Fruit fly (Drosophila melanogaster): ENCODE data around the gene CG13073.

Gene CG13073

dm6 chr3L:16197450-16197918, 19.6 kb downstream of the CG13073 start, which contains the start of gene CG33687:
Gene CG33687 (plus strand): TSS chr3L:16197868.
- no peak for TF ChIP-seq CG7045 (GFP tag; optimal IDR thresholded peaks at IDR 0.05)
- TF ChIP-seq CG5204 (GFP tag; optimal IDR thresholded peaks at IDR 0.05): no peak
- TF ChIP-seq cic (GFP tag; optimal IDR thresholded peaks at IDR 0.05): no peak
- no peak for TF ChIP-seq pad (GFP tag; optimal IDR thresholded peaks at IDR 0.05)
- no peak for TF ChIP-seq CG7101 (tag; optimal IDR thresholded peaks at IDR 0.05)
- no peak for TF ChIP-seq bab1 (GFP tag; optimal IDR thresholded peaks at IDR 0.05)
- no peak for TF ChIP-seq Mnt (GFP tag; optimal IDR thresholded peaks at IDR 0.05)
- TF ChIP-seq Crg-1 (GFP tag; optimal IDR thresholded peaks at IDR 0.05): no peak
- TF ChIP-seq CG14711 (tag; optimal IDR thresholded peaks at IDR 0.05): no peak

DNA sequence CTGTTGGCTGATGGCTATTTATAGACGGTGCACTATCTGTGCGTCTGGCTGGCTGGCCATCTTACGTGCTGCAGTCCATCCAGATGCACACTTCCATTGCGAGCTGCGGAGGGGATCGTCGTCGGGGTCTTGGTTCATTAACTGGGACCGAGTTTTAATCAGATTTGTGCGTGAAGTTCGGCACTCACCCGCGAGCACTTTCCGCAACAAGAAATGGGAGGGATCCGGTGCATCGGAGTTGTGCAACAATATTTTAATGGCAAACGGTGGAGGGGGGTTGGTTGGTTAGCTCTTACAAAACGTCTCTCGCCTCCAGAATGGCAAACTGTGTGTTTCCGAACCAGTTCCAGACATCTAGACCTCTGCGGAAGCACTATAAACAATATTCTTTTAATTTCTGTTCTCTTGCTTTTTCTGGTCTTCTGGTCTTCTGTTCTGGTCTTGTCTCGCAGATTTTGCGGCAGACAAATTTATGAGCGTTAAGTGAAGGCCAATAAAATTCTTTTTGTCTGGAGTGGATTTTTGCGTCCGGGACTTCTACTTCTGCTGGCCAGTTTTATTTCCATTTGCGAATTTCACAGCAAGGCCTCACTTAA, 20.4 kb downstream of the CG13073 start:
- no peak for TF ChIP-seq ovo (GFP tag; optimal IDR thresholded peaks at IDR 0.05)

DNA sequence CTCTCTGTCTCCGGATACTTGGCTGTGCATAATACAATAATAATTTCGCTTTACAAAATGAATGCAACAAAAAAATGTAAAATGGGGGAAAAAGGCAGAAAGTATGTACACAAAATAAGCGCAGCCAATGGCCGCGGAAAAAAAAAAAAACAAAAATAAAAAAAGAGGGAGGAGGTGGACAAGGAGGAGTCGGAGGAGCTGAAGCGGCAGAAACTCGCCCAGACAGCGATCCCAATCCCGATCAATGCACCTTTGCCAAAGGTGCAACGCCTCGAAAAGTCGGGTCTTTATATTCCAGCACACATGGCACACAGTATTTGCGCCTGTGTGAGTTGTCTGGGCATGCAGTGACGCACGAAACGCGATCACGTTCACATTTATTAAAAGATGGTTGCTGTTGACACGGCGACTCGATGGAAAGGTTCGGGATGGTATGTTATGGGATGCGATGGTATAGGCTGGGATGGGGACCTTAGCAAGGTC, 21.6 kb downstream of the CG13073 start:
- TF ChIP-seq toe (GFP tag; optimal IDR thresholded peaks at IDR 0.05) (no peak), Hr96 (GFP tag; optimal IDR thresholded peaks at IDR 0.05) (no peak), CG11617 (GFP tag; optimal IDR thresholded peaks at IDR 0.05) (no peak), CG5204 (GFP tag; optimal IDR thresholded peaks at IDR 0.05) (no peak), CG1620 (GFP tag; optimal IDR thresholded peaks at IDR 0.05) (no peak), CG7045 (GFP tag; optimal IDR thresholded peaks at IDR 0.05) (no peak), CG12768 (GFP tag; optimal IDR thresholded peaks at IDR 0.05) (no peak), Crg-1 (GFP tag; optimal IDR thresholded peaks at IDR 0.05) (no peak), CG7101 (tag; optimal IDR thresholded peaks at IDR 0.05) (no peak), bab1 (GFP tag; optimal IDR thresholded peaks at IDR 0.05) (no peak), cic (GFP tag; optimal IDR thresholded peaks at IDR 0.05) (no peak), tj (GFP tag; optimal IDR thresholded peaks at IDR 0.05) (no peak), Mnt (GFP tag; optimal IDR thresholded peaks at IDR 0.05) (no peak), pad (GFP tag; optimal IDR thresholded peaks at IDR 0.05) (no peak), kay (GFP tag; ENCODE audit: borderline replicate concordance) (no peak), ovo (GFP tag; optimal IDR thresholded peaks at IDR 0.05) (no peak), Clk (GFP tag; optimal IDR thresholded peaks at IDR 0.05) (no peak), CG14711 (tag; optimal IDR thresholded peaks at IDR 0.05) (no peak), CG33017 (tag; optimal IDR thresholded peaks at IDR 0.05) (no peak)

DNA sequence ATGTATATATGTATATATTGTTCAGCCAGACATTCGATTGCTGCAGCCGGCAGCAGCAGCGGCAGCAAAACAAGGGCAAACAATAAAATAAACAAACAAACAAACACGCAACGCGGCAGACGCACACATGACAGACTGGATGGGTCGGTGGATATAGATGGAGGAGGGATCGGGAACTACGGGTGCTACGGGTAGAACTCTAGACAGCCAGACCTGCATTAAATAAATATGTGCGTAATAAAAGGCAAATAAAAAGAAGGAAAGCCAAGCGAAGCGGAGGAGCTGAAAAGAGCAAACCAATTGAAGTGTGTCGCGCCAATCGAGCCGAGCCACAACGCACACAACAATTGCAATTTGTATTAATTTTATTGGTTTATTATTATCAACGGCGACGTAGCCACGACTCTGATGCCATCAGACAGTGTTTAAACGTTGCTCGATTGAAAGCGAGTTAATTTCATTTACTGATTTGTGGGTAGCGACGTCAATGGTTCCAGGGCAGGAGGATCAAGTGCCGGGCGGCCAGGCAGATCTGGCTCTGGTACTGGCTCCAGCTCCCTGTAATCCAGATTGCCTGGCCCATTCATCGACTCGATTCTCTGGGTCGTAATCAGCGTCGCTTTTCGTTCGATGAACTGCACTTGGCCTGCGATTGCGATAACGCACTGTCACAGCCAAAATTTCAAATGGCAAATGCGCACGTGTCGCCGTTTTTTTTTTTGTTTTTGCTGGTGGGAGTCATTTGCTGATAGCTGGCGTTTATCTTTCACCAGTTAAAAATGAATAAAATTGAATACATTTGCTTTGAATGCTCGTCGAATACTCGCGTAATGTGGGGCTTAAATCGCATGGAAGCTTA, 23.0 kb downstream of the CG13073 start:
- TF ChIP-seq bab1 (GFP tag; optimal IDR thresholded peaks at IDR 0.05) (no peak), CG11617 (GFP tag; optimal IDR thresholded peaks at IDR 0.05) (no peak), CG33017 (tag; optimal IDR thresholded peaks at IDR 0.05) (no peak), CG1620 (GFP tag; optimal IDR thresholded peaks at IDR 0.05) (no peak), ovo (GFP tag; optimal IDR thresholded peaks at IDR 0.05) (no peak), Mnt (GFP tag; optimal IDR thresholded peaks at IDR 0.05) (peak; percentile 24), CG14711 (tag; optimal IDR thresholded peaks at IDR 0.05) (no peak), CG12768 (GFP tag; optimal IDR thresholded peaks at IDR 0.05) (peak; percentile 26), CG7101 (tag; optimal IDR thresholded peaks at IDR 0.05) (no peak), pad (GFP tag; optimal IDR thresholded peaks at IDR 0.05) (no peak), Clk (GFP tag; optimal IDR thresholded peaks at IDR 0.05) (no peak), cic (GFP tag; optimal IDR thresholded peaks at IDR 0.05) (peak; percentile 49), tj (GFP tag; optimal IDR thresholded peaks at IDR 0.05) (no peak), Hr96 (GFP tag; optimal IDR thresholded peaks at IDR 0.05) (peak; percentile 8), cnc (optimal IDR thresholded peaks at IDR 0.05) (no peak), CG7045 (GFP tag; optimal IDR thresholded peaks at IDR 0.05) (no peak), toe (GFP tag; optimal IDR thresholded peaks at IDR 0.05) (no peak), Crg-1 (GFP tag; optimal IDR thresholded peaks at IDR 0.05) (no peak), kay (GFP tag; ENCODE audit: borderline replicate concordance) (no peak), CG5204 (GFP tag; optimal IDR thresholded peaks at IDR 0.05) (no peak)

DNA sequence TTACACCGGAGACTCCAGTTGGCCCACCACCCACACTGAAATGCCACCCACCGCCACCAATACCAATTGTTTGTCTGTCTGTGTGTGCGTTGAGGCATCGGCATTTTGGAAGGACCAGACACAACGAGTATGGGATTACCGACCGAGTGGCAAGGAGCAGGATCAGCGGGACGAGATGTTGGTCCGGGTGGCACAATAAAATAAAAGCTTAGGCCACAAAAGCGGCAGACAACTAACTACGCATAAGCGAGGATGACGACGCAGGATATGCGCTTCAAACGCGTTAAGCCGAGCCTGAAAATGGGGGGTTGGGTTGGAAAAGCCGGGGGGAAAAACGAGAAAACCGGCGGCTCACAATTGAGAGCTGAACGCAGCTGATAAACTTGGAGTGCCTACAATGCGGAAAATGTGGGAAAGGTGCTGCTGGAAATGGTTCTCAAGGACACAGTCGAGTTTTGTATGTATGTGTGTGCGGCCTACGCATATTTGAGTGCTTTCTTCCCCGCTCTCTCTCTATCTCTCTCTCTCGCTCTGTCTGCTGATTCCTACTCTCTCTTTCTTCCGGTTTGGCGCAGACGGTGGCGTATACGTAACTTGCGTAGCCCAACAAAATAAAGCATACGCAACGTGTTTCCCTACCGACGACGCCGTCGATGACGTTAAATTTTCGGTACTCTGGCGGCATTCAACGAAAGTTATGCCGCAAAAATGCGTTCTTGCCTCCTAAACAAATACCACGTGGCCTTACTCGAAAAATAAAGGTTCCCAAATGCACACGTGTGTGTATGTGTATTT, 24.3 kb downstream of the CG13073 start:
- TF ChIP-seq kay (GFP tag; ENCODE audit: borderline replicate concordance) (no peak), CG7101 (tag; optimal IDR thresholded peaks at IDR 0.05) (no peak), CG5204 (GFP tag; optimal IDR thresholded peaks at IDR 0.05) (no peak), cnc (optimal IDR thresholded peaks at IDR 0.05) (no peak), CG14711 (tag; optimal IDR thresholded peaks at IDR 0.05) (no peak), CG7045 (GFP tag; optimal IDR thresholded peaks at IDR 0.05) (no peak), Clk (GFP tag; optimal IDR thresholded peaks at IDR 0.05) (no peak), toe (GFP tag; optimal IDR thresholded peaks at IDR 0.05) (no peak), Mnt (GFP tag; optimal IDR thresholded peaks at IDR 0.05) (no peak), CG12768 (GFP tag; optimal IDR thresholded peaks at IDR 0.05) (no peak), Hr96 (GFP tag; optimal IDR thresholded peaks at IDR 0.05) (no peak), bab1 (GFP tag; optimal IDR thresholded peaks at IDR 0.05) (no peak)

Measured in whole organism, adult.